Worm (Caenorhabditis elegans) whole organism, young adult: ENCODE results near the gene T15B7.8.

ENCODE experiments used
- B0035.1 ChIP-seq: sonication (generic microtip); optimal IDR thresholded peaks from 2 replicates; lab custom pipeline; 2016; ENCODE audit warnings: missing genetic modification characterization, mild to moderate bottlenecking, missing compliant biosample characterization, missing genotype, missing genetic modification reagents
- F33H1.4 ChIP-seq: fragments of 200-800 bp; sonication (Bioruptor generic); IDR thresholded peaks from 2 replicates; pipeline ENCODE4 v1.3.6; 2022; ENCODE audit warnings: missing genetic modification reagents, missing genetic modification characterization, missing compliant biosample characterization
- K12H6.12 ChIP-seq: fragments of 200-800 bp; sonication (Bioruptor generic); optimal IDR thresholded peaks from 2 replicates; lab custom pipeline; 2018; ENCODE audit warnings: mild to moderate bottlenecking, missing genetic modification characterization, missing compliant biosample characterization
- Y56A3A.18 ChIP-seq: fragments of 200-800 bp; sonication (Bioruptor generic); IDR thresholded peaks from 2 replicates; pipeline ENCODE4 v1.3.6; 2022; ENCODE audit warnings: missing genetic modification reagents, missing genetic modification characterization, missing compliant biosample characterization
- akir-1 ChIP-seq: fragments of 200-800 bp; sonication (Bioruptor generic); optimal IDR thresholded peaks from 2 replicates; lab custom pipeline; 2018; ENCODE audit warnings: mild to moderate bottlenecking, missing genetic modification characterization, moderate library complexity, missing compliant biosample characterization
- aptf-3 ChIP-seq: fragments of 200-800 bp; sonication (Bioruptor generic); IDR thresholded peaks from 2 replicates; pipeline ENCODE4 v1.3.6; 2022; ENCODE audit warnings: missing genetic modification characterization, missing compliant biosample characterization
- athp-1 ChIP-seq: sonication (generic microtip); optimal IDR thresholded peaks from 2 replicates; lab custom pipeline; 2017; ENCODE audit warnings: mild to moderate bottlenecking, missing genetic modification characterization, missing compliant biosample characterization
- bed-1 ChIP-seq: fragments of 200-800 bp; sonication (Bioruptor generic); IDR thresholded peaks from 2 replicates; pipeline ENCODE4 v1.3.6; 2022; ENCODE audit warnings: missing genetic modification reagents, missing genetic modification characterization, missing compliant biosample characterization
- ccch-3 ChIP-seq: fragments of 200-800 bp; sonication (Bioruptor generic); optimal IDR thresholded peaks from 2 replicates; lab custom pipeline; 2018; ENCODE audit warnings: mild to moderate bottlenecking, missing genetic modification characterization, missing compliant biosample characterization
- cebp-2 ChIP-seq: fragments of 200-800 bp; sonication (Bioruptor generic); IDR thresholded peaks from 2 replicates; pipeline ENCODE4 v1.3.6; 2022; ENCODE audit warnings: missing genetic modification characterization, missing compliant biosample characterization
- ceh-40 ChIP-seq: fragments of 200-800 bp; sonication (Bioruptor generic); IDR thresholded peaks from 2 replicates; pipeline ENCODE4 v1.3.6; 2022; ENCODE audit warnings: missing genetic modification characterization, missing compliant biosample characterization
- ceh-91 ChIP-seq: fragments of 200-800 bp; sonication (Bioruptor generic); IDR thresholded peaks from 2 replicates; pipeline ENCODE4 v1.3.6; 2022; ENCODE audit warnings: missing genetic modification reagents, missing genetic modification characterization, missing compliant biosample characterization
- dox-1 ChIP-seq: fragments of 200-800 bp; sonication (Bioruptor generic); IDR thresholded peaks from 2 replicates; pipeline ENCODE4 v1.3.6; 2022; ENCODE audit warnings: missing genetic modification reagents, missing genetic modification characterization, missing compliant biosample characterization
- dpl-1 ChIP-seq: fragments of 150-350 bp; optimal IDR thresholded peaks from 2 replicates; lab custom pipeline; 2014; ENCODE audit warnings: missing biosample characterization, missing genetic modification reagents, missing genetic modification characterization
- efl-1 ChIP-seq: fragments of 150-350 bp; optimal IDR thresholded peaks from 2 replicates; lab custom pipeline; 2014; ENCODE audit warnings: missing biosample characterization, missing genetic modification reagents, missing genetic modification characterization
- egrh-3 ChIP-seq: fragments of 200-800 bp; sonication (Bioruptor generic); IDR thresholded peaks from 2 replicates; pipeline ENCODE4 v1.3.6; 2022; ENCODE audit warnings: missing genetic modification reagents, missing genetic modification characterization, missing compliant biosample characterization
- hlh-12 ChIP-seq: sonication (generic microtip); optimal IDR thresholded peaks from 2 replicates; lab custom pipeline; 2016; ENCODE audit warnings: missing genetic modification characterization, missing compliant biosample characterization
- hmg-20 ChIP-seq: fragments of 200-800 bp; sonication (Bioruptor generic); IDR thresholded peaks from 2 replicates; pipeline ENCODE4 v1.3.6; 2022; ENCODE audit warnings: missing genetic modification reagents, missing genetic modification characterization, missing compliant biosample characterization
- hrde-1 ChIP-seq: sonication (generic microtip); optimal IDR thresholded peaks from 2 replicates; lab custom pipeline; 2016; ENCODE audit warnings: missing genetic modification characterization, mild to moderate bottlenecking, missing compliant biosample characterization, moderate library complexity, missing genotype, missing genetic modification reagents, borderline replicate concordance
- lag-1 ChIP-seq: fragments of 200-800 bp; sonication (Bioruptor generic); IDR thresholded peaks from 2 replicates; pipeline ENCODE4 v1.3.6; 2022; ENCODE audit warnings: missing genetic modification reagents, missing genetic modification characterization, missing compliant biosample characterization
- let-526 ChIP-seq: fragments of 200-800 bp; sonication (Bioruptor generic); IDR thresholded peaks from 2 replicates; pipeline ENCODE4 v1.3.6; 2022; ENCODE audit warnings: missing genetic modification reagents, missing genetic modification characterization, missing compliant biosample characterization
- let-607 ChIP-seq, 2 experiments: fragments of 200-800 bp in 1 of 2; sonication (Bioruptor generic) in 1 of 2; sonication (generic microtip) in 1 of 2; optimal IDR thresholded peaks; 2 replicates each; lab custom pipeline; 2016 to 2018; ENCODE audit warnings: mild to moderate bottlenecking in 2 of 2, missing compliant biosample characterization in 2 of 2, missing genetic modification characterization in 2 of 2, moderate library complexity in 2 of 2, missing genotype in 1 of 2
- lsl-1 ChIP-seq: fragments of 200-800 bp; sonication (Bioruptor generic); optimal IDR thresholded peaks from 2 replicates; lab custom pipeline; 2018; ENCODE audit warnings: mild to moderate bottlenecking, missing genetic modification characterization, moderate library complexity, missing compliant biosample characterization
- madf-6 ChIP-seq: fragments of 200-800 bp; sonication (Bioruptor generic); IDR thresholded peaks from 2 replicates; pipeline ENCODE4 v1.3.6; 2022; ENCODE audit warnings: missing genetic modification reagents, missing genetic modification characterization, missing compliant biosample characterization
- sdz-38 ChIP-seq: sonication (generic microtip); optimal IDR thresholded peaks from 2 replicates; lab custom pipeline; 2016; ENCODE audit warnings: missing genotype, missing genetic modification characterization, missing compliant biosample characterization
- tbp1 ChIP-seq: fragments of 200-800 bp; sonication (Bioruptor generic); optimal IDR thresholded peaks from 2 replicates; lab custom pipeline; 2018; ENCODE audit warnings: mild to moderate bottlenecking, missing genetic modification characterization, missing compliant biosample characterization
- tlf-1 ChIP-seq: fragments of 200-800 bp; sonication (Bioruptor generic); optimal IDR thresholded peaks from 2 replicates; lab custom pipeline; 2018; ENCODE audit warnings: mild to moderate bottlenecking, missing genetic modification characterization, missing compliant biosample characterization
- ztf-18 ChIP-seq: sonication (generic microtip); optimal IDR thresholded peaks from 2 replicates; lab custom pipeline; 2016; ENCODE audit warnings: missing genotype, mild to moderate bottlenecking, missing genetic modification characterization, missing compliant biosample characterization
- ztf-3 ChIP-seq: fragments of 200-800 bp; sonication (Bioruptor generic); optimal IDR thresholded peaks from 2 replicates; lab custom pipeline; 2018; ENCODE audit warnings: mild to moderate bottlenecking, missing genetic modification characterization, missing compliant biosample characterization

Gene T15B7.8

ce11 chrV:6821509-6821908 lies at the start of gene T15B7.8:
TSS of gene T15B7.8 (plus strand) at chrV:6821809.
- TF ChIP-seq let-526 (GFP tag; lab: Robert Waterston, UW) (no peak), egrh-3 (GFP tag; lab: Robert Waterston, UW) (no peak), K12H6.12 (no peak)

ce11 chrV:6773735-6774134 lies 47.9 kb upstream of the T15B7.8 start, which contains the start of gene ZC404.16:
TSS of gene ZC404.16 (minus strand) at chrV:6773835.
- peak; percentile 64 for TF ChIP-seq madf-6
- TF ChIP-seq sdz-38 (tag; lab: Kevin White, UChicago) = no peak
- peak; percentile 39 for TF ChIP-seq efl-1 (GFP tag; lab: Kevin White, UChicago)

- TF ChIP-seq egrh-3 (GFP tag; lab: Robert Waterston, UW) = no peak
- TF ChIP-seq let-607 (tag; optimal IDR thresholded peaks at IDR 0.05; lab: Kevin White, UChicago) = no peak
- TF ChIP-seq hmg-20 (GFP tag; lab: Robert Waterston, UW) = no peak
- no peak for TF ChIP-seq bed-1 (GFP tag; lab: Robert Waterston, UW)
- TF ChIP-seq, all 124 proteins: peak for 0
These were observed 45.9 kb upstream of the T15B7.8 start, which contains the start of gene srh-28 for ce11 chrV:6775708-6776107. TSS of gene srh-28 (minus strand) at chrV:6775808.

- TF ChIP-seq Y56A3A.18 (GFP tag; lab: Robert Waterston, UW) (no peak), hlh-12 (tag; lab: Kevin White, UChicago) (no peak), dox-1 (GFP tag; lab: Robert Waterston, UW) (no peak)
- TF ChIP-seq, all 124 proteins: peak for 0
These were observed 43.2 kb upstream of the T15B7.8 start for ce11 chrV:6778457-6778856.

ce11 chrV:6780166-6780565 lies 41.4 kb upstream of the T15B7.8 start, which contains the start of gene ZC404.15:
TSS of gene ZC404.15 (plus strand) at chrV:6780466.
- TF ChIP-seq bed-1 (GFP tag; lab: Robert Waterston, UW) (no peak), tlf-1 (GFP tag; lab: Kevin White, UChicago) (no peak), lag-1 (GFP tag; lab: Robert Waterston, UW) (no peak), aptf-3 (GFP tag; lab: Robert Waterston, UW) (no peak), B0035.1 (tag; lab: Kevin White, UChicago) (no peak), athp-1 (no peak), hrde-1 (tag; lab: Kevin White, UChicago) (no peak), ceh-40 (no peak), ztf-18 (no peak), akir-1 (GFP tag; lab: Kevin White, UChicago) (no peak), ccch-3 (GFP tag; lab: Kevin White, UChicago) (no peak), tbp1 (GFP tag; lab: Kevin White, UChicago) (no peak)
- TF ChIP-seq, all 124 proteins: peak for 0

ce11 chrV:6780676-6781075 lies 40.9 kb upstream of the T15B7.8 start:
- TF ChIP-seq cebp-2 (GFP tag; lab: Robert Waterston, UW) (0 out of 2 replicates have a peak, but pooled peaks have one; percentile 26), dpl-1 (GFP tag; lab: Kevin White, UChicago) (no peak)

- TF ChIP-seq ceh-91 (GFP tag; lab: Robert Waterston, UW) (peak; percentile 50; the same call in 1 of the 2 replicates), ztf-3 (no peak), F33H1.4 (GFP tag; lab: Robert Waterston, UW) (peak; percentile 60), lsl-1 (GFP tag; lab: Kevin White, UChicago) (peak; percentile 81)
These were observed 39.3 kb upstream of the T15B7.8 start for ce11 chrV:6782260-6782659.
